Fruit fly (Drosophila melanogaster) whole organism, adult: Measurements from ENCODE around the gene CG17906.

Experiments used
- CG11617 ChIP-seq: fragments of 200-800 bp; sonication (Bioruptor generic); optimal IDR thresholded peaks from 2 replicates; lab custom pipeline; 2017; ENCODE audit warnings: mild to moderate bottlenecking, missing biosample characterization, missing genetic modification reagents, missing genetic modification characterization
- CG33017 ChIP-seq: fragments of 200-800 bp; sonication (Bioruptor generic); optimal IDR thresholded peaks from 2 replicates; lab custom pipeline; 2018; ENCODE audit warnings: missing biosample characterization, mild to moderate bottlenecking, missing genetic modification characterization, moderate library complexity

dm6 chr2L:8975328-8975727, 18.9 kb upstream of the CG17906 start, which contains the start of gene CG9541:
- TF ChIP-seq CG33017 (tag; lab: Kevin White, UChicago) (no peak), CG11617 (GFP tag; lab: Kevin White, UChicago) (no peak)
